Worm (Caenorhabditis elegans) whole organism, L1 larva: ENCODE data around the gene srx-63.

Source experiments
- C04F5.9 ChIP-seq: sonication (generic microtip); optimal IDR thresholded peaks from 2 replicates; lab custom pipeline; 2016; ENCODE audit warnings: missing genetic modification characterization, missing compliant biosample characterization
- C16A3.4 ChIP-seq: fragments of 150-350 bp; optimal IDR thresholded peaks from 2 replicates; lab custom pipeline; 2014; ENCODE audit warnings: missing biosample characterization, missing genetic modification characterization
- F16B12.6 ChIP-seq: fragments of 150-350 bp; optimal IDR thresholded peaks from 2 replicates; lab custom pipeline; 2014; ENCODE audit warnings: missing biosample characterization, missing genetic modification characterization
- aha-1 ChIP-seq: fragments of 150-350 bp; optimal IDR thresholded peaks from 2 replicates; lab custom pipeline; 2014; ENCODE audit warnings: missing biosample characterization, missing genetic modification characterization
- alr-1 ChIP-seq: fragments of 200-800 bp; sonication (Bioruptor generic); optimal IDR thresholded peaks from 2 replicates; lab custom pipeline; 2018; ENCODE audit warnings: borderline replicate concordance, mild to moderate bottlenecking, missing genetic modification characterization, missing compliant biosample characterization
- ceh-63 ChIP-seq: fragments of 200-800 bp; sonication (Bioruptor generic); optimal IDR thresholded peaks from 2 replicates; lab custom pipeline; 2018; ENCODE audit warnings: mild to moderate bottlenecking, missing genetic modification characterization, missing compliant biosample characterization
- ceh-82 ChIP-seq, 3 experiments: fragments of 150-350 bp in 1 of 3; sonication (generic microtip) in 2 of 3; optimal IDR thresholded peaks; 2 replicates each; lab custom pipeline; 2014 to 2017; ENCODE audit warnings: missing biosample characterization in 3 of 3, missing genetic modification characterization in 3 of 3
- ceh-90 ChIP-seq: sonication (generic microtip); optimal IDR thresholded peaks from 2 replicates; lab custom pipeline; 2016; ENCODE audit warnings: missing genetic modification characterization, missing compliant biosample characterization
- ces-1 ChIP-seq: fragments of 150-350 bp; optimal IDR thresholded peaks from 2 replicates; lab custom pipeline; 2014; ENCODE audit warnings: missing biosample characterization, missing genetic modification reagents, missing genetic modification characterization
- dpl-1 ChIP-seq, 3 experiments: fragments of 150-350 bp in 2 of 3; sonication (generic microtip) in 1 of 3; optimal IDR thresholded peaks; 2 replicates each; lab custom pipeline; 2014 to 2017; ENCODE audit warnings: missing biosample characterization in 3 of 3, missing genetic modification characterization in 3 of 3, missing genetic modification reagents in 3 of 3
- efl-1 ChIP-seq, 4 experiments: fragments of 150-350 bp; optimal IDR thresholded peaks in 3 of 4; peaks in 1 of 4; 1 replicate in 1 of 4; 2 replicates in 3 of 4; lab custom pipeline; 2014; ENCODE audit warnings: missing biosample characterization in 2 of 4, missing genetic modification characterization in 2 of 4, missing genetic modification reagents in 2 of 4
- elt-2 ChIP-seq: sonication (generic microtip); optimal IDR thresholded peaks from 2 replicates; lab custom pipeline; 2016; ENCODE audit warnings: missing genetic modification characterization, mild to moderate bottlenecking, inconsistent platforms, missing compliant biosample characterization, missing genetic modification reagents
- elt-3 ChIP-seq, 6 experiments: fragments of 150-350 bp in 1 of 6; sonication (generic microtip); optimal IDR thresholded peaks; 2 replicates each; lab custom pipeline; 2017 to 2018; ENCODE audit warnings: missing biosample characterization in 6 of 6, missing genetic modification characterization in 6 of 6, inconsistent platforms in 1 of 6
- fkh-4 ChIP-seq: sonication (generic microtip); optimal IDR thresholded peaks from 2 replicates; lab custom pipeline; 2016; ENCODE audit warnings: missing compliant biosample characterization, missing genetic modification characterization, borderline replicate concordance
- fos-1 ChIP-seq: fragments of 150-350 bp; optimal IDR thresholded peaks from 2 replicates; lab custom pipeline; 2014; ENCODE audit warnings: missing biosample characterization, missing genetic modification characterization
- grh-1 ChIP-seq: fragments of 200-800 bp; sonication (Bioruptor generic); IDR thresholded peaks from 2 replicates; pipeline ENCODE4 v1.3.6; 2022; ENCODE audit warnings: missing genetic modification reagents, missing genetic modification characterization, missing compliant biosample characterization
- hlh-4 ChIP-seq: sonication (generic microtip); optimal IDR thresholded peaks from 2 replicates; lab custom pipeline; 2016; ENCODE audit warnings: mild to moderate bottlenecking, missing genetic modification characterization, missing compliant biosample characterization
- hpl-2 ChIP-seq: fragments of 150-350 bp; optimal IDR thresholded peaks from 2 replicates; lab custom pipeline; 2014; ENCODE audit warnings: missing biosample characterization, missing genetic modification reagents, missing genetic modification characterization
- jun-1 ChIP-seq: fragments of 150-350 bp; optimal IDR thresholded peaks from 2 replicates; lab custom pipeline; 2014; ENCODE audit warnings: missing biosample characterization, missing genetic modification reagents, missing genetic modification characterization
- lin-13 ChIP-seq: fragments of 150-350 bp; optimal IDR thresholded peaks from 2 replicates; lab custom pipeline; 2014; ENCODE audit warnings: missing biosample characterization, missing genetic modification reagents, missing genetic modification characterization
- lin-14 ChIP-seq: fragments of 200-800 bp; sonication (Bioruptor generic); optimal IDR thresholded peaks from 2 replicates; lab custom pipeline; 2018; ENCODE audit warnings: mild to moderate bottlenecking, missing genetic modification characterization, moderate library complexity, missing compliant biosample characterization
- lin-35 ChIP-seq, 2 experiments: fragments of 150-350 bp; optimal IDR thresholded peaks; 2 replicates each; lab custom pipeline; 2014; ENCODE audit warnings: missing biosample characterization in 2 of 2, missing genetic modification characterization in 2 of 2, missing genetic modification reagents in 2 of 2
- lir-3 ChIP-seq: sonication (generic microtip); optimal IDR thresholded peaks from 2 replicates; lab custom pipeline; 2016; ENCODE audit warnings: mild to moderate bottlenecking, missing genetic modification characterization, moderate library complexity, missing compliant biosample characterization; ENCODE audit not compliant: poor library complexity
- mdl-1 ChIP-seq, 2 experiments: fragments of 150-350 bp; optimal IDR thresholded peaks; 2 replicates each; lab custom pipeline; 2014 to 2017; ENCODE audit warnings: missing biosample characterization in 2 of 2, missing genetic modification characterization in 2 of 2, inconsistent platforms in 1 of 2
- mef-2 ChIP-seq: fragments of 150-350 bp; optimal IDR thresholded peaks from 2 replicates; lab custom pipeline; 2014; ENCODE audit warnings: missing biosample characterization, missing genetic modification characterization
- mep-1 ChIP-seq: fragments of 150-350 bp; optimal IDR thresholded peaks from 2 replicates; lab custom pipeline; 2014; ENCODE audit warnings: missing biosample characterization, missing genetic modification characterization
- nhr-20 ChIP-seq: sonication (generic microtip); optimal IDR thresholded peaks from 2 replicates; lab custom pipeline; 2016; ENCODE audit warnings: mild to moderate bottlenecking, missing genetic modification characterization, missing compliant biosample characterization
- nhr-28 ChIP-seq: fragments of 150-350 bp; optimal IDR thresholded peaks from 2 replicates; lab custom pipeline; 2014; ENCODE audit warnings: missing biosample characterization, missing genetic modification characterization
- nhr-47 ChIP-seq: sonication (generic microtip); optimal IDR thresholded peaks from 2 replicates; lab custom pipeline; 2016; ENCODE audit warnings: mild to moderate bottlenecking, missing genetic modification characterization, moderate library complexity, missing compliant biosample characterization
- nhr-85 ChIP-seq: sonication (generic microtip); peaks from one replicate; lab custom pipeline; 2016; ENCODE audit warnings: missing genetic modification characterization, inconsistent platforms, missing compliant biosample characterization
- pqm-1 ChIP-seq: sonication (generic microtip); optimal IDR thresholded peaks from 3 replicates; lab custom pipeline; 2017; ENCODE audit warnings: missing biosample characterization, missing genetic modification characterization
- rnt-1 ChIP-seq: sonication (generic microtip); optimal IDR thresholded peaks from 2 replicates; lab custom pipeline; 2016; ENCODE audit warnings: mild to moderate bottlenecking, missing genetic modification characterization, moderate library complexity, missing compliant biosample characterization
- skn-1 ChIP-seq: fragments of 150-350 bp; optimal IDR thresholded peaks from 2 replicates; lab custom pipeline; 2014; ENCODE audit warnings: missing biosample characterization, missing genetic modification characterization
- snpc-4 ChIP-seq: fragments of 150-350 bp; optimal IDR thresholded peaks from 2 replicates; lab custom pipeline; 2014; ENCODE audit warnings: missing biosample characterization, missing genetic modification characterization
- sptf-1 ChIP-seq: fragments of 150-350 bp; optimal IDR thresholded peaks from 2 replicates; lab custom pipeline; 2014; ENCODE audit warnings: missing biosample characterization, missing genetic modification characterization
- sup-37 ChIP-seq: fragments of 200-800 bp; sonication (Bioruptor generic); optimal IDR thresholded peaks from 2 replicates; lab custom pipeline; 2018; ENCODE audit warnings: mild to moderate bottlenecking, missing genetic modification characterization, missing compliant biosample characterization
- tbx-2 ChIP-seq: sonication (generic microtip); optimal IDR thresholded peaks from 2 replicates; lab custom pipeline; 2016; ENCODE audit warnings: missing genetic modification characterization, missing compliant biosample characterization
- unc-30 ChIP-seq: sonication (generic microtip); optimal IDR thresholded peaks from 2 replicates; lab custom pipeline; 2017; ENCODE audit warnings: missing biosample characterization, missing genetic modification characterization
- unc-98 ChIP-seq: fragments of 200-800 bp; sonication (Bioruptor generic); IDR thresholded peaks from 2 replicates; pipeline ENCODE4 v1.3.6; 2022; ENCODE audit warnings: missing genetic modification characterization, missing compliant biosample characterization
- vab-15 ChIP-seq: sonication (generic microtip); optimal IDR thresholded peaks from 2 replicates; lab custom pipeline; 2017; ENCODE audit warnings: missing genotype, mild to moderate bottlenecking, missing genetic modification characterization, missing compliant biosample characterization
- zag-1 ChIP-seq: fragments of 150-350 bp; optimal IDR thresholded peaks from 2 replicates; lab custom pipeline; 2014; ENCODE audit warnings: missing biosample characterization, missing genetic modification characterization
- ztf-4 ChIP-seq: fragments of 150-350 bp; optimal IDR thresholded peaks from 2 replicates; lab custom pipeline; 2014; ENCODE audit warnings: missing biosample characterization, missing genetic modification characterization

Gene srx-63

ce11 chrV:3927522-3927921 lies 3.9 kb upstream of the srx-63 start:
- TF ChIP-seq aha-1 (tag; lab: Kevin White, UChicago): no peak
- no peak for TF ChIP-seq ztf-4
- no peak for TF ChIP-seq fkh-4 (tag; lab: Kevin White, UChicago)
- TF ChIP-seq vab-15 (tag; lab: Kevin White, UChicago): no peak
- no peak for TF ChIP-seq jun-1 (tag; lab: Kevin White, UChicago)
- TF ChIP-seq efl-1 (optimal IDR thresholded peaks at IDR 0.05; lab: Kevin White, UChicago): no peak
- no peak for TF ChIP-seq efl-1 (GFP tag; optimal IDR thresholded peaks at IDR 0.05 in 1 of 2; lab: Kevin White, UChicago)
- no peak for TF ChIP-seq lin-14
- TF ChIP-seq C16A3.4: no peak

- no peak for TF ChIP-seq hpl-2 (GFP tag; lab: Kevin White, UChicago)
- no peak for TF ChIP-seq sup-37 (GFP tag; lab: Kevin White, UChicago)
- no peak for TF ChIP-seq F16B12.6 (tag; lab: Kevin White, UChicago)
- no peak for TF ChIP-seq unc-98 (GFP tag; lab: Robert Waterston, UW)
- TF ChIP-seq nhr-28 (tag; lab: Kevin White, UChicago): no peak
- no peak for TF ChIP-seq fos-1 (tag; lab: Kevin White, UChicago)
- no peak for TF ChIP-seq nhr-20
- no peak for TF ChIP-seq ceh-63 (GFP tag; lab: Kevin White, UChicago)
- TF ChIP-seq aha-1 (tag; lab: Kevin White, UChicago): no peak
- TF ChIP-seq C16A3.4: no peak
- TF ChIP-seq snpc-4 (tag; lab: Kevin White, UChicago): no peak
- TF ChIP-seq elt-3 (tag; optimal IDR thresholded peaks at IDR 0.05; lab: Kevin White, UChicago): no peak
- no peak for TF ChIP-seq ces-1 (GFP tag; lab: Kevin White, UChicago)
- no peak for TF ChIP-seq grh-1 (GFP tag; lab: Robert Waterston, UW)
- no peak for TF ChIP-seq ceh-82 (tag; optimal IDR thresholded peaks at IDR 0.05; lab: Kevin White, UChicago)
- no peak for TF ChIP-seq hlh-4 (tag; lab: Kevin White, UChicago)
- no peak for TF ChIP-seq lin-13
- TF ChIP-seq C04F5.9 (tag; lab: Kevin White, UChicago): no peak
These were observed 2.3 kb upstream of the srx-63 start, which contains the start of gene srx-64 for ce11 chrV:3929099-3929498. Gene srx-64 (plus strand): TSS chrV:3929399.

ce11 chrV:3935892-3936478 lies 4.6 kb downstream of the srx-63 start, which contains the start of gene cyp-35A5:
Gene cyp-35A5 (plus strand): TSS chrV:3936326.
- no peak for TF ChIP-seq ceh-82 (tag; optimal IDR thresholded peaks at IDR 0.05; lab: Kevin White, UChicago)
- no peak for TF ChIP-seq zag-1 (tag; lab: Kevin White, UChicago)
- TF ChIP-seq nhr-47 (tag; lab: Kevin White, UChicago): no peak
- TF ChIP-seq mdl-1 (tag; optimal IDR thresholded peaks at IDR 0.05; lab: Kevin White, UChicago): no peak
- TF ChIP-seq dpl-1 (GFP tag; optimal IDR thresholded peaks at IDR 0.05; lab: Kevin White, UChicago): no peak
- peak; percentile 2 for TF ChIP-seq nhr-20
- no peak for TF ChIP-seq mep-1 (tag; lab: Kevin White, UChicago)
- no peak for TF ChIP-seq hlh-4 (tag; lab: Kevin White, UChicago)
- peak; percentile 85 for TF ChIP-seq elt-2
- TF ChIP-seq unc-30 (tag; lab: Kevin White, UChicago): no peak
- no peak for TF ChIP-seq unc-98 (GFP tag; lab: Robert Waterston, UW)
- TF ChIP-seq alr-1 (tag; lab: Kevin White, UChicago): no peak
- TF ChIP-seq pqm-1: no peak

DNA sequence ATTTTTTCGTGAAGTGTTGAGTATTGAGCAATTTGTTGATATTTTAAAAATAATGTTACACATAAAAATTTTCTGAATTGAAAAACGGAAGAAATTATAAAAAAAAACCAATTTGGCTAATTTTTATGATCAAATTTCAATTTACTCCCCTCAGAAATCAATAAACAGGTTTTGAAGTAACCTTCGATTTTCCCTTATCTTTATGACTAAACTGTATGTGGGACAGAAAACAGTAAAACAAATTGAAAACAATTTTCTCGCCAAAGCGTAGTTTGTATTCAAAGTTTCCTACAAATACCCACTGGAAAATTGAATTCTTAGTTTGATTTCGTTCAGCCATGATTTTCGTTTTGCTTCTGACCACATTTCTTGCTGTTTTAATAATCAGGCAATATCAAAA lies 7.4 kb downstream of the srx-63 start, which contains the start of gene cyp-35B1:
Gene cyp-35B1 (plus strand): TSS at position 244 of the 400 bp plus-strand sequence.
- TF ChIP-seq sptf-1 (tag; lab: Kevin White, UChicago) (no peak), nhr-85 (tag; lab: Kevin White, UChicago) (no peak), tbx-2 (tag; lab: Kevin White, UChicago) (no peak), dpl-1 (GFP tag; optimal IDR thresholded peaks at IDR 0.05; lab: Kevin White, UChicago) (no peak), rnt-1 (tag; lab: Kevin White, UChicago) (no peak), elt-3 (tag; optimal IDR thresholded peaks at IDR 0.05; lab: Kevin White, UChicago) (no peak), mep-1 (tag; lab: Kevin White, UChicago) (no peak), ceh-82 (tag; optimal IDR thresholded peaks at IDR 0.05; lab: Kevin White, UChicago) (no peak), mef-2 (no peak), lir-3 (tag; lab: Kevin White, UChicago) (no peak), skn-1 (tag; lab: Kevin White, UChicago) (no peak), C04F5.9 (tag; lab: Kevin White, UChicago) (no peak), efl-1 (optimal IDR thresholded peaks at IDR 0.05; lab: Kevin White, UChicago) (no peak), efl-1 (GFP tag; optimal IDR thresholded peaks at IDR 0.05 in 1 of 2; lab: Kevin White, UChicago) (no peak), unc-30 (tag; lab: Kevin White, UChicago) (no peak), fkh-4 (tag; lab: Kevin White, UChicago) (no peak), ceh-90 (tag; lab: Kevin White, UChicago) (no peak), lin-35 (GFP tag; optimal IDR thresholded peaks at IDR 0.05; lab: Kevin White, UChicago) (no peak)
